2 fruit fly cellular contexts compared by ENCODE assay signal in the genomic region with DNA sequence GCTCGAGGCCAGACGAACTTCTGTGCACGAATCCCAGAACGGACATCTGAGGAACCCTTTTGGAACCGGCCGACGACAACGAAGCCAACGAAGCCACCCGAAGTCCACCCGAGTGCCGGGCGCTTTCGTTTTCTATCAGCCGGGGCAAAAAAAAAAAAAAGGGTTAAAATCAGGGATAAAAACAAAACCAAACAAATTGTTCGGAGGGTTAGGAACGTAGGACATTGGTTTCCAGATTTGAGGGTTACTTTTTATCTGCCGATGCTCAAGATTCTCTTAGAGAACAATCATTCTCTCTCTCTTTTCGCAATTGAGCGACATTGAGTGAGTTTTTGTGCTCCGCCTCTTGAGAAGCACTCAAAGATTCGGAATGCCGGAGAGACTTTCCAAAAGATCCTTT.
TF ChIP-seq lines count a peak whose summit lies in the region.

Gene nab (minus strand): TSS at position 7 of the 400 bp plus-strand sequence.

TF ChIP-seq in whole organism, embryonic, 481 proteins besides CTCF, POLR2A, EP300 and RAD21 (continued from another document):
- TF ChIP-seq Jarid2 (GFP tag; optimal IDR thresholded peaks at IDR 0.05; lab: Kevin White, UChicago) (peak; percentile 0), Dfd (GFP tag; optimal IDR thresholded peaks at IDR 0.05; lab: Kevin White, UChicago) (no peak), Blimp-1 (GFP tag; optimal IDR thresholded peaks at IDR 0.05; lab: Kevin White, UChicago) (peak; percentile 31), CG14860 (GFP tag; IDR thresholded peaks at IDR 0.05; lab: Robert Waterston, UW; ENCODE audit: partially characterized antibody) (no peak), Nf-YC (tag; optimal IDR thresholded peaks at IDR 0.05; lab: Kevin White, UChicago) (peak; percentile 83), CG9932 (GFP tag; IDR thresholded peaks at IDR 0.05; lab: Robert Waterston, UW) (no peak), ap (GFP tag; IDR thresholded peaks at IDR 0.05; lab: Robert Waterston, UW) (no peak), gsb (GFP tag; IDR thresholded peaks at IDR 0.05; lab: Robert Waterston, UW) (no peak), lola (GFP tag; optimal IDR thresholded peaks at IDR 0.05; lab: Kevin White, UChicago) (no peak), lilli (GFP tag; optimal IDR thresholded peaks at IDR 0.05; lab: Kevin White, UChicago) (no peak)

TF ChIP-seq in whole organism, prepupa, 60 proteins besides CTCF, POLR2A, EP300 and RAD21 (continued from another document):
- TF ChIP-seq Ets21C (GFP tag; optimal IDR thresholded peaks at IDR 0.05; lab: Kevin White, UChicago): no peak
- TF ChIP-seq Hr39 (GFP tag; optimal IDR thresholded peaks at IDR 0.05; lab: Kevin White, UChicago): no peak
- no peak for TF ChIP-seq CG10631 (GFP tag; optimal IDR thresholded peaks at IDR 0.05; lab: Kevin White, UChicago)
- peak; percentile 48 for TF ChIP-seq CG6854 (GFP tag; optimal IDR thresholded peaks at IDR 0.05; lab: Kevin White, UChicago)
- TF ChIP-seq CG11762 (GFP tag; optimal IDR thresholded peaks at IDR 0.05; lab: Kevin White, UChicago; ENCODE audit: insufficient read depth): no peak
- no peak for TF ChIP-seq achi (GFP tag; optimal IDR thresholded peaks at IDR 0.05; lab: Kevin White, UChicago)
- no peak for TF ChIP-seq salr (GFP tag; optimal IDR thresholded peaks at IDR 0.05; lab: Kevin White, UChicago)
- TF ChIP-seq CG34406 (GFP tag; optimal IDR thresholded peaks at IDR 0.05; lab: Kevin White, UChicago): no peak
- no peak for TF ChIP-seq CG11294 (GFP tag; IDR thresholded peaks at IDR 0.05; lab: Robert Waterston, UW)
- TF ChIP-seq Gug (GFP tag; IDR thresholded peaks at IDR 0.05; lab: Robert Waterston, UW): no peak
- TF ChIP-seq eg (GFP tag; IDR thresholded peaks at IDR 0.05; lab: Robert Waterston, UW): no peak
- TF ChIP-seq CG9139 (GFP tag; optimal IDR thresholded peaks at IDR 0.05; lab: Kevin White, UChicago): no peak
- no peak for TF ChIP-seq esn (GFP tag; optimal IDR thresholded peaks at IDR 0.05; lab: Kevin White, UChicago)
